Worm (Caenorhabditis elegans): ENCODE results near the gene T06D8.2.

ce11 chrII:11224045-11224481, 2.4 kb upstream of the T06D8.2 start:
- TF ChIP-seq attf-5 (GFP tag; optimal IDR thresholded peaks at IDR 0.05) (peak; percentile 40), F52B5.7 (tag; optimal IDR thresholded peaks at IDR 0.05) (peak; percentile 37), ztf-6 (GFP tag; IDR thresholded peaks at IDR 0.05) (0 out of 2 replicates have a peak, but pooled peaks have one; percentile 13), snpc-1.3 (tag; optimal IDR thresholded peaks at IDR 0.05; ENCODE audit: insufficient read depth) (peak; percentile 95), ama-1 (optimal IDR thresholded peaks at IDR 0.05) (peak; percentile 95), ama-1 (GFP tag; optimal IDR thresholded peaks at IDR 0.05) (no peak), F22D6.2 (tag; optimal IDR thresholded peaks at IDR 0.05) (no peak), lsl-1 (GFP tag; optimal IDR thresholded peaks at IDR 0.05) (peak; percentile 92), unc-130 (GFP tag; optimal IDR thresholded peaks at IDR 0.05) (peak; percentile 33), ceh-79 (tag; optimal IDR thresholded peaks at IDR 0.05) (no peak), unc-62 (GFP tag; optimal IDR thresholded peaks at IDR 0.05) (no peak), madf-10 (tag; optimal IDR thresholded peaks at IDR 0.05) (peak; percentile 66), efl-1 (GFP tag; optimal IDR thresholded peaks at IDR 0.05) (peak; percentile 40)

Measured in whole organism, young adult.